Fruit fly (Drosophila melanogaster): ENCODE results near the gene CG7102.

DNA sequence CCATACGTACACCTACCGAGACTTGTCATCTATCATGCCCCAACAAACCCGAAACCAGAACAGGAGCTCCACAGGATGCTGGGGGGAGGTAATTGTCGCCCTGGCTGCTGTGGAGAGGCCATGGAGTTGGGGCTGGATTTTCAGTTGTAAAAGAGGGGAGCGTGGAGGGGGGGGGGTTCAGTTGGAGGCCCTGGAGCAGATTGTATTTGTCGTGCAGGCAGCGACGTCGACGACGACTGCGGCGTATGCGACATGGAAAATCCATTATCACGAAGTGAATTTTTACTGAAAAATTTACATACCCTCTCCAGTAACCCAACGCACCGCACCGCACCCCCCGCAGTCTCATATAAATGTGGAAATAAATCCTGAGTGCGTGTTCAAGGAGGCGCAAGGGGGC, 53.7 kb downstream of the CG7102 start:
- TF ChIP-seq Clk (GFP tag; optimal IDR thresholded peaks at IDR 0.05) (no peak), CG11617 (GFP tag; optimal IDR thresholded peaks at IDR 0.05) (no peak), CG7101 (tag; optimal IDR thresholded peaks at IDR 0.05) (no peak), Crg-1 (GFP tag; optimal IDR thresholded peaks at IDR 0.05) (no peak), pad (GFP tag; optimal IDR thresholded peaks at IDR 0.05) (no peak), kay (GFP tag; ENCODE audit: borderline replicate concordance) (no peak), CG12768 (GFP tag; optimal IDR thresholded peaks at IDR 0.05) (no peak), bab1 (GFP tag; optimal IDR thresholded peaks at IDR 0.05) (no peak), cic (GFP tag; optimal IDR thresholded peaks at IDR 0.05) (no peak), Mnt (GFP tag; optimal IDR thresholded peaks at IDR 0.05) (no peak), CG1620 (GFP tag; optimal IDR thresholded peaks at IDR 0.05) (no peak)
